Fruit fly (Drosophila melanogaster): ENCODE data around the gene Smr.

Smr gene

dm6 chrX:12665112-12665795 is 77.2 kb downstream of the Smr start (continued):
- TF ChIP-seq CG7271 (tag; optimal IDR thresholded peaks at IDR 0.05) (no peak), Abd-B (GFP tag; optimal IDR thresholded peaks at IDR 0.05) (peak; percentile 86), crol (GFP tag; IDR thresholded peaks at IDR 0.05) (peak; percentile 97), Doc2 (GFP tag; IDR thresholded peaks at IDR 0.05) (peak; percentile 68; the same call in 1 of the 2 replicates), CG18011 (GFP tag; optimal IDR thresholded peaks at IDR 0.05) (peak; percentile 62), Gug (GFP tag; IDR thresholded peaks at IDR 0.05) (peak; percentile 87), Jarid2 (GFP tag; optimal IDR thresholded peaks at IDR 0.05) (peak; percentile 62), CG11695 (GFP tag; IDR thresholded peaks at IDR 0.05) (peak; percentile 89), CG6765 (GFP tag; optimal IDR thresholded peaks at IDR 0.05) (peak; percentile 68), ewg (GFP tag; optimal IDR thresholded peaks at IDR 0.05) (peak; percentile 57), CG12071 (GFP tag; optimal IDR thresholded peaks at IDR 0.05) (peak; percentile 77), ase (GFP tag; IDR thresholded peaks at IDR 0.05) (peak; percentile 90), salm (tag; optimal IDR thresholded peaks at IDR 0.05) (peak; percentile 69), luna (GFP tag; optimal IDR thresholded peaks at IDR 0.05) (no peak), Poxn (GFP tag; IDR thresholded peaks at IDR 0.05) (peak; percentile 71), CG14860 (GFP tag; IDR thresholded peaks at IDR 0.05; ENCODE audit: partially characterized antibody) (no peak), CG14710 (tag; optimal IDR thresholded peaks at IDR 0.05) (peak; percentile 86), dmrt11E (tag; optimal IDR thresholded peaks at IDR 0.05) (peak; percentile 91), schlank (tag; optimal IDR thresholded peaks at IDR 0.05) (peak; percentile 84), Side (GFP tag; optimal IDR thresholded peaks at IDR 0.05) (peak; percentile 34), inv (GFP tag; IDR thresholded peaks at IDR 0.05; ENCODE audit: partially characterized antibody) (no peak), CG32772 (GFP tag; IDR thresholded peaks at IDR 0.05) (peak; percentile 89), peb (GFP tag; IDR thresholded peaks at IDR 0.05) (peak; percentile 82), CG1233 (GFP tag; optimal IDR thresholded peaks at IDR 0.05) (peak; percentile 90), vfl (GFP tag; optimal IDR thresholded peaks at IDR 0.05) (peak; percentile 56), CG7839 (tag; optimal IDR thresholded peaks at IDR 0.05) (peak; percentile 92), Fer2 (tag; optimal IDR thresholded peaks at IDR 0.05) (peak; percentile 77), CG10274 (GFP tag; optimal IDR thresholded peaks at IDR 0.05) (peak; percentile 78), danr (GFP tag; IDR thresholded peaks at IDR 0.05) (peak; percentile 88), hbn (GFP tag; IDR thresholded peaks at IDR 0.05; ENCODE audit: partially characterized antibody) (no peak), dimm (GFP tag; IDR thresholded peaks at IDR 0.05) (no peak; the same call in 1 of the 2 replicates), CG9876 (GFP tag; optimal IDR thresholded peaks at IDR 0.05) (no peak), CG3407 (GFP tag; optimal IDR thresholded peaks at IDR 0.05) (peak; percentile 81), Lhr (GFP tag; optimal IDR thresholded peaks at IDR 0.05) (peak; percentile 79), dm (GFP tag; optimal IDR thresholded peaks at IDR 0.05) (no peak), sens (GFP tag) (peak; percentile 91), Rfx (GFP tag; IDR thresholded peaks at IDR 0.05) (peak; percentile 95), bigmax (GFP tag; optimal IDR thresholded peaks at IDR 0.05) (peak; percentile 5), sqz (GFP tag; optimal IDR thresholded peaks at IDR 0.05) (peak; percentile 50), phol (tag; optimal IDR thresholded peaks at IDR 0.05) (peak; percentile 90), dpn (GFP tag; optimal IDR thresholded peaks at IDR 0.05) (peak; percentile 73 to 90), Dll (GFP tag; IDR thresholded peaks at IDR 0.05; ENCODE audit: partially characterized antibody) (no peak), CG10267 (tag; optimal IDR thresholded peaks at IDR 0.05) (peak; percentile 83), CG30403 (GFP tag; optimal IDR thresholded peaks at IDR 0.05) (peak; percentile 92), grn (GFP tag; optimal IDR thresholded peaks at IDR 0.05) (peak; percentile 57), D19A (tag; optimal IDR thresholded peaks at IDR 0.05) (peak; percentile 83), CG17328 (GFP tag; IDR thresholded peaks at IDR 0.05) (peak; percentile 95), PHDP (tag; optimal IDR thresholded peaks at IDR 0.05) (peak; percentile 88), CG4404 (GFP tag; IDR thresholded peaks at IDR 0.05) (peak; percentile 85)
